Worm (Caenorhabditis elegans): ENCODE results near the gene B0334.4.

B0334.4 gene

ce11 chrII:11495307-11495706, at the start of gene B0334.4, which contains the start of gene ooc-3:
Gene B0334.4, plus strand, starts transcription at chrII:11495692.
Gene ooc-3, minus strand, starts transcription at chrII:11495321.
- TF ChIP-seq aly-2 (tag; optimal IDR thresholded peaks at IDR 0.05) (no peak), nfya-1 (tag; optimal IDR thresholded peaks at IDR 0.05; ENCODE audit: insufficient read depth) (peak; percentile 72), pha-4 (tag; optimal IDR thresholded peaks at IDR 0.05) (peak; percentile 70), snpc-4 (tag; optimal IDR thresholded peaks at IDR 0.05) (no peak), unc-39 (tag; optimal IDR thresholded peaks at IDR 0.05) (no peak), skn-1 (tag; optimal IDR thresholded peaks at IDR 0.05) (peak; percentile 56), hmg-11 (tag; optimal IDR thresholded peaks at IDR 0.05) (no peak), egl-5 (tag; optimal IDR thresholded peaks at IDR 0.05) (peak; percentile 11)

ce11 chrII:11448753-11449152, 46.7 kb upstream of the B0334.4 start, which contains the start of gene W02B12.1:
Gene W02B12.1, plus strand, starts transcription at chrII:11449021.
- TF ChIP-seq pha-4 (tag; optimal IDR thresholded peaks at IDR 0.05) (no peak), pqm-1 (tag; optimal IDR thresholded peaks at IDR 0.05) (peak; percentile 72), elt-2 (tag; optimal IDR thresholded peaks at IDR 0.05) (peak; percentile 77)

- TF ChIP-seq nhr-76 (tag; optimal IDR thresholded peaks at IDR 0.05), result no peak
- TF ChIP-seq nhr-12 (tag; optimal IDR thresholded peaks at IDR 0.05), result no peak
- no peak for TF ChIP-seq mml-1 (tag; optimal IDR thresholded peaks at IDR 0.05)
These were observed 44.6 kb upstream of the B0334.4 start for ce11 chrII:11450882-11451281.

- no peak for TF ChIP-seq ztf-4 (tag; optimal IDR thresholded peaks at IDR 0.05)
- TF ChIP-seq sea-2 (GFP tag; optimal IDR thresholded peaks at IDR 0.05), result no peak
- no peak for TF ChIP-seq ama-1 (optimal IDR thresholded peaks at IDR 0.05)
- no peak for TF ChIP-seq eor-1 (tag; optimal IDR thresholded peaks at IDR 0.05)
- no peak for TF ChIP-seq elt-3 (tag; optimal IDR thresholded peaks at IDR 0.05)
- no peak for TF ChIP-seq nhr-77 (tag; optimal IDR thresholded peaks at IDR 0.05)
- no peak for TF ChIP-seq nhr-67 (tag; optimal IDR thresholded peaks at IDR 0.05)
- no peak for TF ChIP-seq nfya-1 (tag; optimal IDR thresholded peaks at IDR 0.05; ENCODE audit: insufficient read depth)
- no peak for TF ChIP-seq elt-2 (tag; optimal IDR thresholded peaks at IDR 0.05)
- TF ChIP-seq nhr-43 (tag; optimal IDR thresholded peaks at IDR 0.05; ENCODE audit: poor library complexity, severe bottlenecking), result no peak
- TF ChIP-seq nhr-237 (tag; optimal IDR thresholded peaks at IDR 0.05), result no peak
- no peak for TF ChIP-seq snpc-4 (tag; optimal IDR thresholded peaks at IDR 0.05)
- no peak for TF ChIP-seq skn-1 (tag; optimal IDR thresholded peaks at IDR 0.05)
These were observed 43.8 kb upstream of the B0334.4 start for ce11 chrII:11451738-11452137.

- TF ChIP-seq ceh-82 (tag; optimal IDR thresholded peaks at IDR 0.05) (no peak), snpc-4 (tag; optimal IDR thresholded peaks at IDR 0.05) (no peak), ama-1 (optimal IDR thresholded peaks at IDR 0.05) (no peak), hmg-11 (tag; optimal IDR thresholded peaks at IDR 0.05) (no peak), ceh-28 (tag; optimal IDR thresholded peaks at IDR 0.05) (no peak), ceh-16 (tag; optimal IDR thresholded peaks at IDR 0.05) (no peak), nhr-43 (tag; optimal IDR thresholded peaks at IDR 0.05; ENCODE audit: poor library complexity, severe bottlenecking) (no peak), pqm-1 (tag; optimal IDR thresholded peaks at IDR 0.05) (no peak), ztf-11 (tag; optimal IDR thresholded peaks at IDR 0.05) (no peak), nhr-237 (tag; optimal IDR thresholded peaks at IDR 0.05) (no peak), pha-4 (tag; optimal IDR thresholded peaks at IDR 0.05) (no peak), mml-1 (tag; optimal IDR thresholded peaks at IDR 0.05) (no peak)
These were observed 42.9 kb upstream of the B0334.4 start, which contains the start of gene rsp-2 for ce11 chrII:11452498-11453005. Gene rsp-2, minus strand, starts transcription at chrII:11452955.

- TF ChIP-seq fkh-2 (tag; optimal IDR thresholded peaks at IDR 0.05) (no peak), ama-1 (optimal IDR thresholded peaks at IDR 0.05) (no peak), egl-5 (tag; optimal IDR thresholded peaks at IDR 0.05) (peak; percentile 85), ztf-11 (tag; optimal IDR thresholded peaks at IDR 0.05) (no peak), elt-2 (tag; optimal IDR thresholded peaks at IDR 0.05) (peak; percentile 90), unc-62 (GFP tag; optimal IDR thresholded peaks at IDR 0.05) (no peak), lin-15B (tag; optimal IDR thresholded peaks at IDR 0.05) (peak; percentile 90), lin-39 (tag; optimal IDR thresholded peaks at IDR 0.05) (peak; percentile 95), pha-4 (tag; optimal IDR thresholded peaks at IDR 0.05) (peak; percentile 95), nhr-237 (tag; optimal IDR thresholded peaks at IDR 0.05) (no peak), jun-1 (tag; optimal IDR thresholded peaks at IDR 0.05) (peak; percentile 82), mml-1 (tag; optimal IDR thresholded peaks at IDR 0.05) (no peak), daf-12 (tag; optimal IDR thresholded peaks at IDR 0.05) (no peak), nhr-23 (tag; optimal IDR thresholded peaks at IDR 0.05) (peak; percentile 96), aly-2 (tag; optimal IDR thresholded peaks at IDR 0.05) (no peak), nhr-43 (tag; optimal IDR thresholded peaks at IDR 0.05; ENCODE audit: poor library complexity, severe bottlenecking) (peak; percentile 87), elt-3 (tag; optimal IDR thresholded peaks at IDR 0.05) (no peak), ZK546.5 (tag; optimal IDR thresholded peaks at IDR 0.05) (no peak), sea-2 (GFP tag; optimal IDR thresholded peaks at IDR 0.05) (peak; percentile 68), fos-1 (tag; optimal IDR thresholded peaks at IDR 0.05) (no peak), nhr-28 (tag; optimal IDR thresholded peaks at IDR 0.05) (no peak), zag-1 (tag; optimal IDR thresholded peaks at IDR 0.05) (peak; percentile 7), snpc-4 (tag; optimal IDR thresholded peaks at IDR 0.05) (peak; percentile 90), ceh-16 (tag; optimal IDR thresholded peaks at IDR 0.05) (no peak), hmg-11 (tag; optimal IDR thresholded peaks at IDR 0.05) (peak; percentile 80), ceh-82 (tag; optimal IDR thresholded peaks at IDR 0.05) (peak; percentile 28), eor-1 (tag; optimal IDR thresholded peaks at IDR 0.05) (no peak), skn-1 (tag; optimal IDR thresholded peaks at IDR 0.05) (peak; percentile 45), ceh-28 (tag; optimal IDR thresholded peaks at IDR 0.05) (peak; percentile 87), ztf-4 (tag; optimal IDR thresholded peaks at IDR 0.05) (peak; percentile 50), nhr-12 (tag; optimal IDR thresholded peaks at IDR 0.05) (no peak), unc-39 (tag; optimal IDR thresholded peaks at IDR 0.05) (no peak), nhr-77 (tag; optimal IDR thresholded peaks at IDR 0.05) (no peak), pqm-1 (tag; optimal IDR thresholded peaks at IDR 0.05) (peak; percentile 84)
These were observed 42.5 kb upstream of the B0334.4 start, which contains the start of gene rsp-1 for ce11 chrII:11453025-11453424. Gene rsp-1, plus strand, starts transcription at chrII:11453362.

All from whole organism, L3 larva.